Worm (Caenorhabditis elegans) whole organism, young adult: ENCODE measurements around the gene F46B6.5.
A peak's percentile ranks its signal among the peaks of the same experiment; 100 is the strongest.

ENCODE experiments used
- B0019.2 ChIP-seq: fragments of 200-800 bp; sonication (Bioruptor generic); conservative IDR thresholded peaks from 2 replicates; pipeline ENCODE4 v1.3.6; 2022; ENCODE audit warnings: missing genetic modification reagents, missing genetic modification characterization, missing compliant biosample characterization
- B0261.1 ChIP-seq: sonication (generic microtip); optimal IDR thresholded peaks from 2 replicates; lab custom pipeline; 2016; ENCODE audit warnings: mild to moderate bottlenecking, missing genetic modification characterization, moderate library complexity, missing compliant biosample characterization
- B0336.3 ChIP-seq: fragments of 200-800 bp; sonication (Bioruptor generic); IDR thresholded peaks from 2 replicates; pipeline ENCODE4 v1.3.6; 2022; ENCODE audit warnings: missing genetic modification characterization, missing compliant biosample characterization
- C06A6.2 ChIP-seq: fragments of 200-800 bp; sonication (Bioruptor generic); conservative IDR thresholded peaks from 2 replicates; pipeline ENCODE4 v1.3.6; 2022; ENCODE audit warnings: missing genetic modification characterization, missing compliant biosample characterization
- F10E7.11 ChIP-seq: sonication (generic microtip); optimal IDR thresholded peaks from 2 replicates; lab custom pipeline; 2017; ENCODE audit warnings: mild to moderate bottlenecking, missing genetic modification characterization, moderate library complexity, missing compliant biosample characterization
- F23B12.7 ChIP-seq: sonication (generic microtip); optimal IDR thresholded peaks from 2 replicates; lab custom pipeline; 2017; ENCODE audit warnings: missing genetic modification characterization, mild to moderate bottlenecking, missing compliant biosample characterization, antibody characterized with exemption, moderate library complexity; ENCODE audit not compliant: insufficient read depth
- F33H1.4 ChIP-seq: fragments of 200-800 bp; sonication (Bioruptor generic); IDR thresholded peaks from 2 replicates; pipeline ENCODE4 v1.3.6; 2022; ENCODE audit warnings: missing genetic modification reagents, missing genetic modification characterization, missing compliant biosample characterization
- F37B4.10 ChIP-seq: fragments of 200-800 bp; sonication (Bioruptor generic); IDR thresholded peaks from 2 replicates; pipeline ENCODE4 v1.3.6; 2022; ENCODE audit warnings: missing genetic modification characterization, missing compliant biosample characterization
- F52B5.7 ChIP-seq: sonication (generic microtip); optimal IDR thresholded peaks from 2 replicates; lab custom pipeline; 2016; ENCODE audit warnings: mild to moderate bottlenecking, missing genetic modification characterization, missing compliant biosample characterization
- F57C9.4 ChIP-seq: sonication (generic microtip); optimal IDR thresholded peaks from 2 replicates; lab custom pipeline; 2017; ENCODE audit warnings: mild to moderate bottlenecking, missing genetic modification characterization, missing compliant biosample characterization
- T26A5.8 ChIP-seq: sonication (generic microtip); optimal IDR thresholded peaks from 2 replicates; lab custom pipeline; 2016; ENCODE audit warnings: missing genetic modification characterization, missing compliant biosample characterization
- Y53F4B.3 ChIP-seq: fragments of 200-800 bp; sonication (Bioruptor generic); IDR thresholded peaks from 2 replicates; pipeline ENCODE4 v1.3.6; 2022; ENCODE audit warnings: missing genetic modification reagents, missing genetic modification characterization, missing compliant biosample characterization
- Y56A3A.18 ChIP-seq: fragments of 200-800 bp; sonication (Bioruptor generic); IDR thresholded peaks from 2 replicates; pipeline ENCODE4 v1.3.6; 2022; ENCODE audit warnings: missing genetic modification reagents, missing genetic modification characterization, missing compliant biosample characterization
- Y95B8A.8 ChIP-seq: fragments of 200-800 bp; sonication (Bioruptor generic); IDR thresholded peaks from 2 replicates; pipeline ENCODE4 v1.3.6; 2022; ENCODE audit warnings: missing genetic modification reagents, missing genetic modification characterization, missing compliant biosample characterization
- ZK185.1 ChIP-seq: sonication (generic microtip); optimal IDR thresholded peaks from 2 replicates; lab custom pipeline; 2016; ENCODE audit warnings: mild to moderate bottlenecking, missing genetic modification characterization, missing compliant biosample characterization; ENCODE audit not compliant: poor library complexity, severe bottlenecking
- ama-1 ChIP-seq, 3 experiments: fragments of 150-350 bp in 1 of 3; sonication (generic microtip) in 2 of 3; optimal IDR thresholded peaks; 2 replicates each; lab custom pipeline; 2014 to 2018; ENCODE audit warnings: missing biosample characterization in 2 of 3, missing genetic modification characterization in 2 of 3, missing genetic modification reagents in 2 of 3
- aptf-2 ChIP-seq: fragments of 200-800 bp; sonication (Bioruptor generic); conservative IDR thresholded peaks from 2 replicates; pipeline ENCODE4 v1.3.6; 2022; ENCODE audit warnings: missing genetic modification reagents, missing genetic modification characterization, missing compliant biosample characterization
- ceh-27 ChIP-seq: fragments of 200-800 bp; sonication (Bioruptor generic); optimal IDR thresholded peaks from 2 replicates; lab custom pipeline; 2018; ENCODE audit warnings: mild to moderate bottlenecking, missing genetic modification characterization, moderate library complexity, missing compliant biosample characterization
- ceh-91 ChIP-seq: fragments of 200-800 bp; sonication (Bioruptor generic); IDR thresholded peaks from 2 replicates; pipeline ENCODE4 v1.3.6; 2022; ENCODE audit warnings: missing genetic modification reagents, missing genetic modification characterization, missing compliant biosample characterization
- dpl-1 ChIP-seq: fragments of 150-350 bp; optimal IDR thresholded peaks from 2 replicates; lab custom pipeline; 2014; ENCODE audit warnings: missing biosample characterization, missing genetic modification reagents, missing genetic modification characterization
- fkh-3 ChIP-seq: sonication (generic microtip); optimal IDR thresholded peaks from 2 replicates; lab custom pipeline; 2016; ENCODE audit warnings: mild to moderate bottlenecking, missing genetic modification characterization, missing compliant biosample characterization
- hlh-12 ChIP-seq: sonication (generic microtip); optimal IDR thresholded peaks from 2 replicates; lab custom pipeline; 2016; ENCODE audit warnings: missing genetic modification characterization, missing compliant biosample characterization
- hmg-1.2 ChIP-seq: fragments of 200-800 bp; sonication (Bioruptor generic); IDR thresholded peaks from 2 replicates; pipeline ENCODE4 v1.3.6; 2022; ENCODE audit warnings: missing genetic modification reagents, missing genetic modification characterization, missing compliant biosample characterization
- hmg-20 ChIP-seq: fragments of 200-800 bp; sonication (Bioruptor generic); IDR thresholded peaks from 2 replicates; pipeline ENCODE4 v1.3.6; 2022; ENCODE audit warnings: missing genetic modification reagents, missing genetic modification characterization, missing compliant biosample characterization
- hrde-1 ChIP-seq: sonication (generic microtip); optimal IDR thresholded peaks from 2 replicates; lab custom pipeline; 2016; ENCODE audit warnings: missing genetic modification characterization, mild to moderate bottlenecking, missing compliant biosample characterization, moderate library complexity, missing genotype, missing genetic modification reagents, borderline replicate concordance
- hsf-1 ChIP-seq: fragments of 200-800 bp; sonication (Bioruptor generic); IDR thresholded peaks from 2 replicates; pipeline ENCODE4 v1.3.6; 2022; ENCODE audit warnings: missing genetic modification reagents, missing genetic modification characterization, missing compliant biosample characterization
- lin-26 ChIP-seq: fragments of 200-800 bp; sonication (Bioruptor generic); IDR thresholded peaks from 2 replicates; pipeline ENCODE4 v1.3.6; 2022; ENCODE audit warnings: missing genetic modification reagents, missing genetic modification characterization, missing compliant biosample characterization
- lin-35 ChIP-seq, 3 experiments: fragments of 150-350 bp in 2 of 3; sonication (generic microtip) in 1 of 3; optimal IDR thresholded peaks; 2 replicates each; lab custom pipeline; 2014 to 2018; ENCODE audit warnings: missing biosample characterization in 3 of 3, missing genetic modification characterization in 3 of 3, missing genetic modification reagents in 3 of 3
- lin-40 ChIP-seq: sonication (generic microtip); optimal IDR thresholded peaks from 2 replicates; lab custom pipeline; 2016; ENCODE audit warnings: missing genetic modification characterization, mild to moderate bottlenecking, missing compliant biosample characterization, missing genotype, missing genetic modification reagents
- lin-54 ChIP-seq: fragments of 200-800 bp; sonication (Bioruptor generic); optimal IDR thresholded peaks from 2 replicates; lab custom pipeline; 2018; ENCODE audit warnings: mild to moderate bottlenecking, missing genetic modification characterization, missing compliant biosample characterization
- lsl-1 ChIP-seq: fragments of 200-800 bp; sonication (Bioruptor generic); optimal IDR thresholded peaks from 2 replicates; lab custom pipeline; 2018; ENCODE audit warnings: mild to moderate bottlenecking, missing genetic modification characterization, moderate library complexity, missing compliant biosample characterization
- mes-4 ChIP-seq: sonication (generic microtip); optimal IDR thresholded peaks from 2 replicates; lab custom pipeline; 2016; ENCODE audit warnings: missing genotype, missing genetic modification characterization, missing compliant biosample characterization
- nfya-2 ChIP-seq: fragments of 200-800 bp; sonication (Bioruptor generic); IDR thresholded peaks from 2 replicates; pipeline ENCODE4 v1.3.6; 2022; ENCODE audit warnings: missing genetic modification reagents, missing genetic modification characterization, missing compliant biosample characterization
- nfyb-1 ChIP-seq: fragments of 200-800 bp; sonication (Bioruptor generic); IDR thresholded peaks from 2 replicates; pipeline ENCODE4 v1.3.6; 2022; ENCODE audit warnings: missing genetic modification reagents, missing genetic modification characterization, missing compliant biosample characterization
- pbrm-1 ChIP-seq: fragments of 200-800 bp; sonication (Bioruptor generic); IDR thresholded peaks from 2 replicates; pipeline ENCODE4 v1.3.6; 2022; ENCODE audit warnings: missing genetic modification reagents, missing genetic modification characterization, missing compliant biosample characterization
- sdz-38 ChIP-seq: sonication (generic microtip); optimal IDR thresholded peaks from 2 replicates; lab custom pipeline; 2016; ENCODE audit warnings: missing genotype, missing genetic modification characterization, missing compliant biosample characterization
- snpc-1.1 ChIP-seq: sonication (generic microtip); optimal IDR thresholded peaks from 2 replicates; lab custom pipeline; 2017; ENCODE audit warnings: missing genetic modification characterization, mild to moderate bottlenecking, missing compliant biosample characterization, antibody characterized with exemption, moderate library complexity, missing genotype, missing genetic modification reagents; ENCODE audit not compliant: insufficient read depth
- snpc-3.4 ChIP-seq: sonication (generic microtip); optimal IDR thresholded peaks from 2 replicates; lab custom pipeline; 2017; ENCODE audit warnings: missing genetic modification characterization, mild to moderate bottlenecking, missing compliant biosample characterization, antibody characterized with exemption, moderate library complexity, missing genotype, missing genetic modification reagents
- sptf-2 ChIP-seq: fragments of 200-800 bp; sonication (Bioruptor generic); optimal IDR thresholded peaks from 2 replicates; lab custom pipeline; 2018; ENCODE audit warnings: mild to moderate bottlenecking, missing genetic modification characterization, missing compliant biosample characterization
- tlf-1 ChIP-seq: fragments of 200-800 bp; sonication (Bioruptor generic); optimal IDR thresholded peaks from 2 replicates; lab custom pipeline; 2018; ENCODE audit warnings: mild to moderate bottlenecking, missing genetic modification characterization, missing compliant biosample characterization
- unc-130 ChIP-seq: sonication (generic microtip); optimal IDR thresholded peaks from 2 replicates; lab custom pipeline; 2016; ENCODE audit warnings: missing genetic modification reagents, missing genetic modification characterization, missing compliant biosample characterization
- zim-3 ChIP-seq: sonication (generic microtip); optimal IDR thresholded peaks from 2 replicates; lab custom pipeline; 2017; ENCODE audit warnings: mild to moderate bottlenecking, missing genetic modification characterization, moderate library complexity, missing compliant biosample characterization
- ztf-18 ChIP-seq: sonication (generic microtip); optimal IDR thresholded peaks from 2 replicates; lab custom pipeline; 2016; ENCODE audit warnings: missing genotype, mild to moderate bottlenecking, missing genetic modification characterization, missing compliant biosample characterization

F46B6.5 gene

DNA sequence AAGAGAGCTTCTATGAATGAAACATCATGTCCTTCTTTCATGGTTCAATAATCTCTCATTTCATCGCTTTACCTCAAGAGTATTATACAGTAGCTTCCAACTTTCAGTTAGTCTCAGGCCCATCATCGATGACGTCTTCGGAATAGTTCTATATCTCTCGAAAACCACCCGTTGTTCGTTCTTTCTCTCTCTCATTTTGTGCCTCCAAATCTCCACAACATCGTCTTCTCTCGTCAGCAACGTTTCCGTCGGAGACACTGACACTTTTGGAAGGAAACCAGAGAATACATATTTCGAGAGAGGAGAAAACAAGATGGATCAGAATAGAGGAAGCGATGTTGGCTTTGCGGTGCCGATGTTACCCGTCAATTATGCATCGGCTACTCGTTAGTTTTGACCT is 51.0 kb downstream of the F46B6.5 start:
- TF ChIP-seq mes-4 (tag; lab: Kevin White, UChicago) (no peak), sdz-38 (no peak), lsl-1 (GFP tag; lab: Kevin White, UChicago) (no peak), nfyb-1 (GFP tag; lab: Robert Waterston, UW) (peak; percentile 31; the same call in 1 of the 2 replicates), lin-35 (GFP tag; optimal IDR thresholded peaks at IDR 0.05; lab: Kevin White, UChicago) (no peak), snpc-3.4 (tag; lab: Kevin White, UChicago) (no peak), pbrm-1 (GFP tag; lab: Robert Waterston, UW) (no peak), hmg-20 (GFP tag; lab: Robert Waterston, UW) (0 out of 2 replicates have a peak, but pooled peaks have one; percentile 4), Y53F4B.3 (GFP tag; lab: Robert Waterston, UW) (no peak), zim-3 (tag; lab: Kevin White, UChicago) (peak; percentile 1), hrde-1 (tag; lab: Kevin White, UChicago) (no peak), C06A6.2 (GFP tag; lab: Robert Waterston, UW) (no peak), ceh-91 (no peak), ama-1 (optimal IDR thresholded peaks at IDR 0.05; lab: Kevin White, UChicago) (peak; percentile 52), ama-1 (GFP tag; optimal IDR thresholded peaks at IDR 0.05; lab: Kevin White, UChicago) (no peak), fkh-3 (tag; lab: Kevin White, UChicago) (no peak)

DNA sequence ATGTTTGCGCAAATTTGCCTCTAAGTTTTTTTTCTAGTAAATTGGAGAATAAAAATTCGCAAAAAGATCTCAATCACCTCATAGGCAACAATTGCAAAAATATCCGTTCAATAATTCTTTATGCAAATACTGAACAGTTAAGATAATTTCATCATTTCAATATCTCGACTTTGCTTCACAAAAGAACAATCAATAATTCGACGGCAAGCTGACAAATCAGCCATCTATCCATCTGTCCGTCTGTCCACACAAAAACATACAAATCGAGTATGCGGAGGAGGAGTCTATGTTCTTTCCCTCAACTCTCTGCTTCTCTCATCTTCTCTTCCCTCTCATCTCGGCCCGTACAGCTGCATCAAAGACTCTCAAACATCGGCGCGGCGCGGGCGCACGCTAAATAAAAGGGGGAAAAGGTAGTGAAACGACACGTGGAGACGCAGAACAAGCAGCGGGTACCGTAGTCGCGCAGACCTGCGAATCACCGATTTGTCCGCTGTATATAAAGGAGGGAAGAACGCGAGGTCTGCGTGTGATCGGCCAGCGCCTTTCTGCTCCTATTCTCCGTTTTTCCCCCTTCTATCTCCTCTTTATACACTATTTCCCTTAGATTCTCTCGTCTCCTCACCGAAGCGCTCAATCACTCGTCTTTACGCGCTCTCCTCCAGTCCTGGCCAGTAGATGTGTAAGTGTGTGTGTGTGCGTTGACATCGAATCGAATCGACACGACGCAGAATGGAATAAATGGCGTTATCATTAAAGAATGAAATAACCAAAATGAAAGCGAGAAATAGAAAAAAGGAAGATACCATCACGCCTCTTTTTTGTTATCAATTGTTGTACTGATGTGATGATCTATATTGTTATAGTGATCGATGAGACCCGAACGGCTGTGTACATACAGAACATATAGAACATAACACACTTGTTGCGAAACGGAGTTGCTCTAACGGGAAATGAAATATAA is 51.8 kb downstream of the F46B6.5 start:
- TF ChIP-seq F37B4.10 (no peak), B0019.2 (peak; percentile 32; the same call in 1 of the 2 replicates), ztf-18 (tag; lab: Kevin White, UChicago) (peak; percentile 71), hsf-1 (GFP tag; lab: Robert Waterston, UW) (no peak), F33H1.4 (GFP tag; lab: Robert Waterston, UW) (no peak), nfya-2 (GFP tag; lab: Robert Waterston, UW) (no peak), B0336.3 (GFP tag; lab: Robert Waterston, UW) (peak; percentile 95), hlh-12 (no peak), lin-40 (tag; lab: Kevin White, UChicago) (peak; percentile 94), unc-130 (GFP tag; lab: Kevin White, UChicago) (peak; percentile 12), mes-4 (tag; lab: Kevin White, UChicago) (no peak), sptf-2 (no peak), zim-3 (tag; lab: Kevin White, UChicago) (no peak), tlf-1 (peak; percentile 72), hmg-1.2 (GFP tag; lab: Robert Waterston, UW) (peak; percentile 66; the same call in 1 of the 2 replicates), pbrm-1 (GFP tag; lab: Robert Waterston, UW) (peak; percentile 58), F57C9.4 (peak; percentile 33), Y56A3A.18 (0 out of 2 replicates have a peak, but pooled peaks have one; percentile 6), F10E7.11 (no peak), lin-35 (GFP tag; optimal IDR thresholded peaks at IDR 0.05; lab: Kevin White, UChicago) (peak in 1 of 3 experiments; percentile 64), B0261.1 (tag; lab: Kevin White, UChicago) (peak; percentile 16), aptf-2 (GFP tag; lab: Robert Waterston, UW) (no peak), F52B5.7 (tag; lab: Kevin White, UChicago) (peak; percentile 75), ZK185.1 (peak; percentile 56), ceh-91 (0 out of 2 replicates have a peak, but pooled peaks have one; percentile 26), snpc-1.1 (tag; lab: Kevin White, UChicago) (no peak), lin-54 (GFP tag; lab: Kevin White, UChicago) (peak; percentile 62), Y95B8A.8 (GFP tag; lab: Robert Waterston, UW) (0 out of 2 replicates have a peak, but pooled peaks have one; percentile 33), nfyb-1 (GFP tag; lab: Robert Waterston, UW) (peak; percentile 95), T26A5.8 (tag; lab: Kevin White, UChicago) (no peak), ceh-27 (GFP tag; lab: Kevin White, UChicago) (peak; percentile 95), lin-26 (GFP tag; lab: Robert Waterston, UW) (peak; percentile 71; the same call in 1 of the 2 replicates), dpl-1 (no peak), F23B12.7 (tag; lab: Kevin White, UChicago) (no peak)
